Worm (Caenorhabditis elegans) whole organism, early embryonic: ENCODE measurements around the gene col-178.

Experiments
- B0310.2 ChIP-seq: sonication (generic microtip); optimal IDR thresholded peaks from 2 replicates; lab custom pipeline; 2016; ENCODE audit warnings: mild to moderate bottlenecking, missing genetic modification characterization, missing compliant biosample characterization
- F13C5.2 ChIP-seq: sonication (generic microtip); optimal IDR thresholded peaks from 2 replicates; lab custom pipeline; 2017; ENCODE audit warnings: mild to moderate bottlenecking, missing genetic modification characterization, inconsistent platforms, missing compliant biosample characterization
- aly-1 ChIP-seq: sonication (generic microtip); optimal IDR thresholded peaks from 2 replicates; lab custom pipeline; 2016; ENCODE audit warnings: missing genetic modification characterization, missing compliant biosample characterization
- ama-1 ChIP-seq: fragments of 150-350 bp; optimal IDR thresholded peaks from 2 replicates; lab custom pipeline; 2014
- ceh-13 ChIP-seq: fragments of 200-800 bp; sonication (Bioruptor generic); optimal IDR thresholded peaks from 2 replicates; lab custom pipeline; 2018; ENCODE audit warnings: mild to moderate bottlenecking, missing genetic modification characterization, missing compliant biosample characterization
- ceh-36 ChIP-seq: sonication (generic microtip); optimal IDR thresholded peaks from 2 replicates; lab custom pipeline; 2016; ENCODE audit warnings: missing genetic modification characterization, inconsistent platforms, missing compliant biosample characterization
- ets-7 ChIP-seq: sonication (generic microtip); optimal IDR thresholded peaks from 2 replicates; lab custom pipeline; 2016; ENCODE audit warnings: missing genotype, missing genetic modification characterization, missing compliant biosample characterization
- flt-1 ChIP-seq: fragments of 200-800 bp; sonication (Bioruptor generic); IDR thresholded peaks from 2 replicates; pipeline ENCODE4 v1.3.6; 2022; ENCODE audit warnings: missing genetic modification characterization, missing compliant biosample characterization
- hmbx-1 ChIP-seq: sonication (generic microtip); optimal IDR thresholded peaks from 2 replicates; lab custom pipeline; 2016; ENCODE audit warnings: mild to moderate bottlenecking, missing genetic modification characterization, missing compliant biosample characterization
- hmg-4 ChIP-seq: fragments of 200-800 bp; sonication (Bioruptor generic); optimal IDR thresholded peaks from 2 replicates; lab custom pipeline; 2018; ENCODE audit warnings: mild to moderate bottlenecking, missing genetic modification characterization, missing compliant biosample characterization
- hnd-1 ChIP-seq: sonication (generic microtip); optimal IDR thresholded peaks from 2 replicates; lab custom pipeline; 2016; ENCODE audit warnings: missing genetic modification characterization, missing compliant biosample characterization
- pes-1 ChIP-seq: fragments of 200-800 bp; sonication (Bioruptor generic); IDR thresholded peaks from 2 replicates; pipeline ENCODE4 v1.3.6; 2022; ENCODE audit warnings: missing genetic modification reagents, missing genetic modification characterization, missing compliant biosample characterization
- scrt-1 ChIP-seq: fragments of 200-800 bp; sonication (Bioruptor generic); IDR thresholded peaks from 2 replicates; pipeline ENCODE4 v1.3.6; 2022; ENCODE audit warnings: missing genetic modification characterization, missing compliant biosample characterization
- sea-1 ChIP-seq: fragments of 200-800 bp; sonication (Bioruptor generic); conservative IDR thresholded peaks from 2 replicates; pipeline ENCODE4 v1.3.6; 2022; ENCODE audit warnings: missing genetic modification characterization, missing compliant biosample characterization
- tbx-11 ChIP-seq: fragments of 200-800 bp; sonication (Bioruptor generic); IDR thresholded peaks from 2 replicates; pipeline ENCODE4 v1.3.6; 2022; ENCODE audit warnings: missing genetic modification characterization, missing compliant biosample characterization
- tbx-37 ChIP-seq: fragments of 200-800 bp; sonication (Bioruptor generic); conservative IDR thresholded peaks from 2 replicates; pipeline ENCODE4 v1.3.6; 2022; ENCODE audit warnings: missing genetic modification reagents, missing genetic modification characterization, missing compliant biosample characterization
- tra-4 ChIP-seq: sonication (generic microtip); optimal IDR thresholded peaks from 2 replicates; lab custom pipeline; 2017; ENCODE audit warnings: missing genetic modification characterization, missing compliant biosample characterization

Gene col-178

ce11 chrX:11199155-11199554, at the start of gene col-178:
TSS of gene col-178 (plus strand) at chrX:11199455.
- no peak for TF ChIP-seq flt-1
- no peak for TF ChIP-seq ceh-36
- no peak for TF ChIP-seq scrt-1
- no peak for TF ChIP-seq hnd-1 (tag; lab: Kevin White, UChicago)

DNA sequence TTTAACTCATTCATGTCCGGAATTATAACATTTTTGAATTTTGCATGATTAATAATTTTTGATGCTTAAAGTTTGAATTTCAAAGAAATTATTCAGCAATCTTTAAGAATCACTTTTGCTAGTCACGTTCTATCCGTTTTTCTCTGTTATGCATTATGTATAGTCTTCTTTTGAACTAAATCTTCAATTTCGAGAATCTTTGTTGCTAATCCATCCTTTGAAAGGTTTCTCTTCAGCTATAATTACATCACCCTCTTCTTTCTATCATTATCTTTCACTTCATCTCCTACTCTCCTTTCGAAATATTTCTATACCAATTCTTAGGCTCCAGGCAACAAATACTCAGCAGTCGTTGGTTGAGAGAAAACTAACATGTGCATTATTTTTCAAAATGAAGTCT, 47.8 kb upstream of the col-178 start:
- TF ChIP-seq sea-1 (GFP tag; lab: Robert Waterston, UW): no peak
- TF ChIP-seq tbx-37: no peak
- no peak for TF ChIP-seq ceh-36
- no peak for TF ChIP-seq F13C5.2
- no peak for TF ChIP-seq scrt-1
- TF ChIP-seq aly-1 (tag; lab: Kevin White, UChicago): no peak
- TF ChIP-seq pes-1 (GFP tag; lab: Robert Waterston, UW): no peak
- no peak for TF ChIP-seq ceh-13
- no peak for TF ChIP-seq hmbx-1 (tag; lab: Kevin White, UChicago)
- TF ChIP-seq flt-1: no peak
- no peak for TF ChIP-seq hnd-1 (tag; lab: Kevin White, UChicago)
- no peak for TF ChIP-seq hmg-4 (GFP tag; lab: Kevin White, UChicago)
- TF ChIP-seq tbx-11 (GFP tag; lab: Robert Waterston, UW): no peak
- TF ChIP-seq ama-1 (lab: Kevin White, UChicago): no peak
- TF ChIP-seq ets-7: no peak
- TF ChIP-seq B0310.2 (tag; lab: Kevin White, UChicago): no peak
- no peak for TF ChIP-seq tra-4 (tag; lab: Kevin White, UChicago)

DNA sequence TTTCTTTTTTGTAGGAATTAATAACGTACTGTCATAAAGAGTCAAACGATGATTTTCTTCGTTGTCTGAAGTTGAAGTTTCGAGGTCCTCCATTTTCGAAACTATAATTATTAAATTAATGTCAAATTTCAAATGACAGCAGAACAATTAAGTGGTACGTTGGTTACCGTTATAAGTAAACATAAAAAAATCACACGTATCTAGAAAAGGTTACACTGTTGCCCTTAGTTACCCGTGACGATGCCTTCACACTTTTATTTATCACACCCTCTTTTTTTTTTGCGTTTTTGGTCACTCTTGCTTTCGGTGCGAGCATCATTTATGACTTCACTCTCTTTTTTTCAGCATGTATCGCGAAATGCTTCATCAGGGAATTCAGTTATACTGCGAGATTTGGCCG, 46.5 kb upstream of the col-178 start, which contains the start of the genes C05C9.3 and C05C9.2:
C05C9.3 (minus strand) TSS at position 101 of the 400 bp plus-strand sequence.
C05C9.2 (plus strand) TSS at position 346 of the 400 bp plus-strand sequence.
- TF ChIP-seq aly-1 (tag; lab: Kevin White, UChicago): no peak
- no peak for TF ChIP-seq pes-1 (GFP tag; lab: Robert Waterston, UW)
- no peak for TF ChIP-seq ets-7
- TF ChIP-seq sea-1 (GFP tag; lab: Robert Waterston, UW): no peak
- no peak for TF ChIP-seq tbx-11 (GFP tag; lab: Robert Waterston, UW)
- no peak for TF ChIP-seq F13C5.2
- TF ChIP-seq B0310.2 (tag; lab: Kevin White, UChicago): no peak
- TF ChIP-seq ama-1 (lab: Kevin White, UChicago): no peak
- TF ChIP-seq ceh-36: no peak

DNA sequence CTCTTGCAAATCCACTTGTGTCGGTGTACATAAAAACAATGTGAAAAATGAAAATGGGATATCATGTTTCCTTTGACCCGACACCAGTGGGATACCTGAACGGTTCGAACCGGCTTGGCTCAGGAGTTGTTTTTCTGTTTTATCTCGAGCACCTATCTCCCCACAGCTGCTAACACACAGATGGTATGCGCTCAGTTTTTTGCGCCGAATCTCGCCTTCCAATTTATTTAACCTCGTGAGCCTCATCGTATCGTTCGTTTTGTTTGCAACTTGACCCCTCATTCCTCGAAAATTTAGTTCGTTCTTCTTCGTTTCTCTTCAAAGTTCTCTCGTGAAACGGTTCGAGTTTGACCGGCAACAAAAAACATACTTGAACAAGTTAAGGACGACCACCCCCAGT, 38.7 kb upstream of the col-178 start, which contains the start of gene C05C9.1:
C05C9.1 (plus strand) TSS at position 301 of the 400 bp plus-strand sequence.
- TF ChIP-seq F13C5.2 (no peak), tra-4 (tag; lab: Kevin White, UChicago) (no peak), tbx-11 (GFP tag; lab: Robert Waterston, UW) (no peak), hnd-1 (tag; lab: Kevin White, UChicago) (no peak), ceh-13 (no peak), tbx-37 (no peak), scrt-1 (no peak), ceh-36 (no peak), aly-1 (tag; lab: Kevin White, UChicago) (no peak)

ce11 chrX:11162778-11163584, 36.3 kb upstream of the col-178 start:
- TF ChIP-seq B0310.2 (tag; lab: Kevin White, UChicago) (no peak), tra-4 (tag; lab: Kevin White, UChicago) (no peak), hmbx-1 (tag; lab: Kevin White, UChicago) (no peak), F13C5.2 (no peak), sea-1 (GFP tag; lab: Robert Waterston, UW) (no peak), hnd-1 (tag; lab: Kevin White, UChicago) (no peak), hmg-4 (GFP tag; lab: Kevin White, UChicago) (no peak), tbx-37 (no peak)

ce11 chrX:11178599-11178998, 20.7 kb upstream of the col-178 start, which contains the start of gene gnrr-6:
TSS of gene gnrr-6 (plus strand) at chrX:11178899.
- TF ChIP-seq ceh-36 (no peak), aly-1 (tag; lab: Kevin White, UChicago) (no peak), ets-7 (no peak), ceh-13 (no peak)

- TF ChIP-seq ceh-36 (no peak), sea-1 (GFP tag; lab: Robert Waterston, UW) (no peak), scrt-1 (no peak), B0310.2 (tag; lab: Kevin White, UChicago) (no peak), tbx-37 (no peak), aly-1 (tag; lab: Kevin White, UChicago) (no peak), flt-1 (no peak), hmbx-1 (tag; lab: Kevin White, UChicago) (no peak), hmg-4 (GFP tag; lab: Kevin White, UChicago) (no peak), ceh-13 (no peak), tbx-11 (GFP tag; lab: Robert Waterston, UW) (no peak), ets-7 (no peak), tra-4 (tag; lab: Kevin White, UChicago) (no peak), pes-1 (GFP tag; lab: Robert Waterston, UW) (no peak), hnd-1 (tag; lab: Kevin White, UChicago) (no peak), F13C5.2 (no peak), ama-1 (lab: Kevin White, UChicago) (no peak)
These were observed 13.8 kb upstream of the col-178 start, which contains the start of gene gnrr-7 for ce11 chrX:11185498-11185897. TSS of gene gnrr-7 (plus strand) at chrX:11185798.

DNA sequence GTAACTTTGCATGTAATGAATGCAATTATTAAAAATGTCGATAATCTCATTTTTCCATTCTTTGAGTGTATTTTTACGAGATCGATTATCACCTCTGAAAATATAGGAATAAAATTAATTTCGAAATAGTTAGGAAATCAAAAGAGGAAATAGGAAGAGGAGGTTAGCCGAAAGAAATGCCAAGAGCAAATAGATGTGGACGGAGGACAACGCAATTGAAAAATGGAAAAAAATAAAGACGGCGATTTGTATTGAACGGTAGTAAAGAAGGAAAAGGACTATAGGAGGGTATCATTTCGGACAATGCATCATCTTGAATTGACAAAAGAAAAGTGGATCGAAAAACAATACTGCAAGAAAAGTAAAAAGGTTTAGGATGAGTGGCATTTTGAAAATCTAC, 9.7 kb upstream of the col-178 start, which contains the start of gene F13D2.1:
F13D2.1 (minus strand) TSS at position 101 of the 400 bp plus-strand sequence.
- TF ChIP-seq ama-1 (lab: Kevin White, UChicago) (no peak), ceh-13 (no peak), pes-1 (GFP tag; lab: Robert Waterston, UW) (no peak)
